Fruit fly (Drosophila melanogaster) whole organism, embryonic: Measurements from ENCODE around the gene CG6465.

Source experiments
- Adf1 ChIP-seq: fragments of 200-800 bp; sonication (Bioruptor generic); IDR thresholded peaks from 2 replicates; pipeline ENCODE4 v1.3.6; 2022; ENCODE audit warnings: missing biosample characterization, missing genetic modification characterization
- Atf-2 ChIP-seq: fragments of 200-800 bp; sonication (Bioruptor generic); optimal IDR thresholded peaks from 2 replicates; lab custom pipeline; 2016; ENCODE audit warnings: missing biosample characterization, missing genetic modification characterization
- BEAF-32 ChIP-seq: fragments of 200-800 bp; sonication (Bioruptor generic); optimal IDR thresholded peaks from 3 replicates; lab custom pipeline; 2017; ENCODE audit warnings: missing biosample characterization, missing genetic modification characterization, mild to moderate bottlenecking, moderate library complexity, missing genetic modification reagents
- Bdp1 ChIP-seq: fragments of 200-800 bp; sonication (Bioruptor generic); optimal IDR thresholded peaks from 3 replicates; lab custom pipeline; 2016; ENCODE audit warnings: missing biosample characterization, missing genetic modification characterization
- BtbVII ChIP-seq: fragments of 200-800 bp; sonication (Bioruptor generic); optimal IDR thresholded peaks from 3 replicates; lab custom pipeline; 2017; ENCODE audit warnings: missing biosample characterization, mild to moderate bottlenecking, missing genetic modification characterization
- CG10321 ChIP-seq: fragments of 200-800 bp; sonication (Bioruptor generic); IDR thresholded peaks from 2 replicates; pipeline ENCODE4 v1.3.6; 2022; ENCODE audit warnings: missing biosample characterization, missing genetic modification characterization
- CG10462 ChIP-seq: fragments of 200-800 bp; sonication (Bioruptor generic); optimal IDR thresholded peaks from 2 replicates; lab custom pipeline; 2016; ENCODE audit warnings: missing biosample characterization, missing genetic modification characterization
- CG11456 ChIP-seq: fragments of 200-800 bp; sonication (Bioruptor generic); IDR thresholded peaks from 3 replicates; pipeline ENCODE4 v1.3.6; 2022; ENCODE audit warnings: missing biosample characterization, missing genetic modification characterization
- CG12236 ChIP-seq: fragments of 200-800 bp; sonication (Bioruptor generic); optimal IDR thresholded peaks from 2 replicates; lab custom pipeline; 2016; ENCODE audit warnings: missing biosample characterization, missing genetic modification characterization
- CG12299 ChIP-seq: fragments of 200-800 bp; sonication (Bioruptor generic); optimal IDR thresholded peaks from 2 replicates; lab custom pipeline; 2018; ENCODE audit warnings: missing biosample characterization, mild to moderate bottlenecking, missing genetic modification characterization
- CG13287 ChIP-seq: fragments of 200-800 bp; sonication (Bioruptor generic); IDR thresholded peaks from 2 replicates; pipeline ENCODE4 v1.3.6; 2022; ENCODE audit warnings: missing biosample characterization, missing genetic modification characterization; ENCODE audit not compliant: partially characterized antibody
- CG14050 ChIP-seq: fragments of 200-800 bp; sonication (Bioruptor generic); IDR thresholded peaks from 3 replicates; pipeline ENCODE4 v1.3.6; 2022; ENCODE audit warnings: missing biosample characterization, missing genetic modification characterization
- CG14965 ChIP-seq: fragments of 200-800 bp; sonication (Bioruptor generic); optimal IDR thresholded peaks from 2 replicates; lab custom pipeline; 2016; ENCODE audit warnings: missing biosample characterization, missing genetic modification characterization, borderline replicate concordance
- CG15073 ChIP-seq: fragments of 200-800 bp; sonication (Bioruptor generic); optimal IDR thresholded peaks from 2 replicates; lab custom pipeline; 2016; ENCODE audit warnings: missing biosample characterization, missing genetic modification characterization
- CG1647 ChIP-seq: fragments of 200-800 bp; sonication (Bioruptor generic); optimal IDR thresholded peaks from 3 replicates; lab custom pipeline; 2016; ENCODE audit warnings: missing biosample characterization, missing genetic modification characterization
- CG17829 ChIP-seq: fragments of 200-800 bp; optimal IDR thresholded peaks from 2 replicates; lab custom pipeline; 2019; ENCODE audit warnings: missing biosample characterization, mild to moderate bottlenecking, missing genetic modification characterization, moderate library complexity
- CG18262 ChIP-seq: fragments of 200-800 bp; optimal IDR thresholded peaks from 3 replicates; lab custom pipeline; 2019; ENCODE audit warnings: missing biosample characterization, mild to moderate bottlenecking, missing genetic modification characterization, moderate library complexity
- CG18599 ChIP-seq: fragments of 200-800 bp; sonication (Bioruptor generic); optimal IDR thresholded peaks from 3 replicates; lab custom pipeline; 2017; ENCODE audit warnings: missing biosample characterization, missing genetic modification characterization, mild to moderate bottlenecking, moderate library complexity, missing genetic modification reagents
- CG33213 ChIP-seq: fragments of 200-800 bp; sonication (Bioruptor generic); optimal IDR thresholded peaks from 3 replicates; lab custom pipeline; 2016; ENCODE audit warnings: missing biosample characterization, missing genetic modification characterization
- CG6791 ChIP-seq: fragments of 200-800 bp; sonication (Bioruptor generic); IDR thresholded peaks from 3 replicates; pipeline ENCODE4 v1.3.6; 2022; ENCODE audit warnings: missing biosample characterization, missing genetic modification characterization; ENCODE audit not compliant: partially characterized antibody
- CG6854 ChIP-seq: fragments of 200-800 bp; sonication (Bioruptor generic); optimal IDR thresholded peaks from 3 replicates; lab custom pipeline; 2017; ENCODE audit warnings: missing biosample characterization, mild to moderate bottlenecking, missing genetic modification characterization
- CG8290 ChIP-seq, 3 experiments: fragments of 200-800 bp; sonication (Bioruptor generic); optimal IDR thresholded peaks; 2 replicates each; lab custom pipeline; 2016 to 2019; ENCODE audit warnings: missing biosample characterization in 3 of 3, missing genetic modification characterization in 3 of 3, mild to moderate bottlenecking in 2 of 3, moderate library complexity in 1 of 3
- CG8765 ChIP-seq: fragments of 200-800 bp; sonication (Bioruptor generic); IDR thresholded peaks from 2 replicates; pipeline ENCODE4 v1.3.6; 2022; ENCODE audit warnings: missing biosample characterization, missing genetic modification characterization
- CG9876 ChIP-seq: fragments of 200-800 bp; sonication (Bioruptor generic); optimal IDR thresholded peaks from 2 replicates; lab custom pipeline; 2016; ENCODE audit warnings: missing biosample characterization, missing genetic modification characterization
- D ChIP-seq, 2 experiments: fragments of 200-800 bp in 1 of 2; fragments of >200 bp in 1 of 2; sonication (Bioruptor generic) in 1 of 2; optimal IDR thresholded peaks; 2 replicates in 1 of 2; 3 replicates in 1 of 2; lab custom pipeline; 2017; ENCODE audit warnings: mild to moderate bottlenecking in 1 of 2, missing biosample characterization in 1 of 2, missing genetic modification characterization in 1 of 2, missing genetic modification reagents in 1 of 2
- Drgx ChIP-seq: fragments of 200-800 bp; sonication (Bioruptor generic); IDR thresholded peaks from 2 replicates; pipeline ENCODE4 v1.3.6; 2022; ENCODE audit warnings: missing biosample characterization, missing genetic modification characterization
- Gsc ChIP-seq: fragments of 200-800 bp; sonication (Bioruptor generic); IDR thresholded peaks from 2 replicates; pipeline ENCODE4 v1.3.6; 2022; ENCODE audit warnings: missing biosample characterization, missing genetic modification characterization
- HHEX ChIP-seq: fragments of 200-800 bp; sonication (Bioruptor generic); optimal IDR thresholded peaks from 3 replicates; lab custom pipeline; 2017; ENCODE audit warnings: missing biosample characterization, mild to moderate bottlenecking, missing genetic modification characterization, missing genetic modification reagents
- Hr78 ChIP-seq, 2 experiments: fragments of 200-800 bp in 1 of 2; fragments of >200 bp in 1 of 2; sonication (Bioruptor generic) in 1 of 2; optimal IDR thresholded peaks; 2 replicates each; lab custom pipeline; 2017 to 2019; ENCODE audit warnings: missing biosample characterization in 2 of 2, missing genetic modification characterization in 2 of 2, mild to moderate bottlenecking in 1 of 2, moderate library complexity in 1 of 2
- NFAT ChIP-seq: fragments of 200-800 bp; sonication (Bioruptor generic); IDR thresholded peaks from 2 replicates; pipeline ENCODE4 v1.3.6; 2022; ENCODE audit warnings: missing biosample characterization, missing genetic modification characterization
- Rfx ChIP-seq: fragments of 200-800 bp; sonication (Bioruptor generic); IDR thresholded peaks from 2 replicates; pipeline ENCODE4 v1.3.6; 2022; ENCODE audit warnings: missing biosample characterization, missing genetic modification characterization
- Scr ChIP-seq: fragments of 200-800 bp; sonication (Bioruptor generic); IDR thresholded peaks from 2 replicates; pipeline ENCODE4 v1.3.6; 2022; ENCODE audit warnings: missing biosample characterization, missing genetic modification characterization; ENCODE audit not compliant: partially characterized antibody
- ash1 ChIP-seq: fragments of 200-800 bp; sonication (Bioruptor generic); optimal IDR thresholded peaks from 2 replicates; lab custom pipeline; 2018; ENCODE audit warnings: missing biosample characterization, mild to moderate bottlenecking, missing genetic modification characterization
- cato ChIP-seq: fragments of 200-800 bp; sonication (Bioruptor generic); optimal IDR thresholded peaks from 2 replicates; lab custom pipeline; 2016; ENCODE audit warnings: missing biosample characterization, missing genetic modification characterization, borderline replicate concordance
- ci ChIP-seq: fragments of 200-800 bp; sonication (Bioruptor generic); IDR thresholded peaks from 3 replicates; pipeline ENCODE4 v1.3.6; 2022; ENCODE audit warnings: missing biosample characterization, missing genetic modification characterization
- esg ChIP-seq: fragments of 200-800 bp; sonication (Bioruptor generic); conservative IDR thresholded peaks from 2 replicates; pipeline ENCODE4 v1.3.6; 2022; ENCODE audit warnings: missing biosample characterization, missing genetic modification characterization
- gcm ChIP-seq: fragments of 200-800 bp; sonication (Bioruptor generic); optimal IDR thresholded peaks from 2 replicates; lab custom pipeline; 2019; ENCODE audit warnings: missing biosample characterization, mild to moderate bottlenecking, missing genetic modification characterization, moderate library complexity
- insv ChIP-seq, 2 experiments: fragments of 200-800 bp; sonication (Bioruptor generic); optimal IDR thresholded peaks; 3 replicates each; lab custom pipeline; 2016 to 2018; ENCODE audit warnings: missing biosample characterization in 2 of 2, missing genetic modification characterization in 2 of 2
- lbe ChIP-seq: fragments of 200-800 bp; sonication (Bioruptor generic); optimal IDR thresholded peaks from 2 replicates; lab custom pipeline; 2016; ENCODE audit warnings: missing biosample characterization, mild to moderate bottlenecking, missing genetic modification characterization
- lmd ChIP-seq: fragments of 200-800 bp; sonication (Bioruptor generic); IDR thresholded peaks from 2 replicates; pipeline ENCODE4 v1.3.6; 2022; ENCODE audit warnings: missing biosample characterization, missing genetic modification characterization
- maf-S ChIP-seq: fragments of 200-800 bp; sonication (Bioruptor generic); optimal IDR thresholded peaks from 2 replicates; lab custom pipeline; 2016; ENCODE audit warnings: missing biosample characterization, missing genetic modification characterization
- onecut ChIP-seq: fragments of 200-800 bp; sonication (Bioruptor generic); IDR thresholded peaks from 2 replicates; pipeline ENCODE4 v1.3.6; 2022; ENCODE audit warnings: missing biosample characterization, missing genetic modification characterization
- pnt ChIP-seq: fragments of 200-800 bp; sonication (Bioruptor generic); optimal IDR thresholded peaks from 3 replicates; lab custom pipeline; 2016; ENCODE audit warnings: missing biosample characterization, missing genetic modification characterization
- ssp ChIP-seq: fragments of 200-800 bp; sonication (Bioruptor generic); IDR thresholded peaks from 2 replicates; pipeline ENCODE4 v1.3.6; 2022; ENCODE audit warnings: missing biosample characterization, missing genetic modification characterization
- unpg ChIP-seq: fragments of 200-800 bp; sonication (Bioruptor generic); optimal IDR thresholded peaks from 3 replicates; lab custom pipeline; 2018; ENCODE audit warnings: missing biosample characterization, mild to moderate bottlenecking, missing genetic modification characterization, moderate library complexity
- zen2 ChIP-seq: fragments of 200-800 bp; sonication (Bioruptor generic); IDR thresholded peaks from 3 replicates; pipeline ENCODE4 v1.3.6; 2022; ENCODE audit warnings: missing biosample characterization, missing genetic modification characterization; ENCODE audit not compliant: partially characterized antibody
- zfh1 ChIP-seq: fragments of 200-800 bp; sonication (Bioruptor generic); IDR thresholded peaks from 3 replicates; pipeline ENCODE4 v1.3.6; 2022; ENCODE audit warnings: missing biosample characterization, missing genetic modification characterization

Gene CG6465

dm6 chr3R:10680825-10681681 lies 4.0 kb upstream of the CG6465 start, which contains the start of gene Phyhd1 (continued):
- TF ChIP-seq CG6791 (no peak), Bdp1 (GFP tag; lab: Kevin White, UChicago) (peak; percentile 84), CG12299 (peak; percentile 93), CG10321 (GFP tag; lab: Robert Waterston, UW) (peak; percentile 77), HHEX (GFP tag; lab: Kevin White, UChicago) (peak; percentile 88), CG18262 (peak; percentile 94), gcm (peak; percentile 93), BtbVII (GFP tag; lab: Kevin White, UChicago) (peak; percentile 94), Scr (no peak), maf-S (GFP tag; lab: Kevin White, UChicago) (peak; percentile 96), BEAF-32 (no peak), pnt (peak; percentile 96), CG1647 (GFP tag; lab: Kevin White, UChicago) (peak; percentile 94), CG17829 (peak; percentile 91), CG33213 (GFP tag; lab: Kevin White, UChicago) (peak; percentile 96), unpg (GFP tag; lab: Kevin White, UChicago) (peak; percentile 98), CG9876 (peak; percentile 87), CG10462 (GFP tag; lab: Kevin White, UChicago) (peak; percentile 88), CG15073 (GFP tag; lab: Kevin White, UChicago) (peak; percentile 75), NFAT (GFP tag; lab: Robert Waterston, UW) (peak; percentile 85), Hr78 (GFP tag; optimal IDR thresholded peaks at IDR 0.05; lab: Kevin White, UChicago) (peak in 1 of 2 experiments; percentile 87), zen2 (no peak), zfh1 (GFP tag; lab: Robert Waterston, UW) (peak; percentile 96), esg (GFP tag; lab: Robert Waterston, UW) (peak; percentile 94), lbe (GFP tag; lab: Kevin White, UChicago) (peak; percentile 70), ci (GFP tag; lab: Robert Waterston, UW) (peak; percentile 97), CG14050 (GFP tag; lab: Robert Waterston, UW) (peak; percentile 92), CG18599 (peak; percentile 95), Adf1 (GFP tag; lab: Robert Waterston, UW) (peak; percentile 76), ash1 (GFP tag; lab: Kevin White, UChicago) (peak; percentile 8), Gsc (GFP tag; lab: Robert Waterston, UW) (peak; percentile 60), Atf-2 (GFP tag; lab: Kevin White, UChicago) (peak; percentile 96), CG6854 (GFP tag; lab: Kevin White, UChicago) (peak; percentile 85), ssp (peak; percentile 82), CG11456 (peak; percentile 94), CG8290 (GFP tag; optimal IDR thresholded peaks at IDR 0.05; lab: Kevin White, UChicago) (peak; percentile 69), CG8290 (tag; optimal IDR thresholded peaks at IDR 0.05; lab: Kevin White, UChicago) (peak; percentile 56 to 95), CG8765 (GFP tag; lab: Robert Waterston, UW) (peak; percentile 79), D (optimal IDR thresholded peaks at IDR 0.05; lab: Kevin White, UChicago) (no peak), D (GFP tag; optimal IDR thresholded peaks at IDR 0.05; lab: Kevin White, UChicago) (peak; percentile 88), onecut (GFP tag; lab: Robert Waterston, UW) (peak; percentile 90), CG12236 (peak; percentile 91), cato (peak; percentile 90), insv (GFP tag; optimal IDR thresholded peaks at IDR 0.05; lab: Kevin White, UChicago) (peak; percentile 14 to 34), Rfx (GFP tag; lab: Robert Waterston, UW) (peak; percentile 96), CG14965 (GFP tag; lab: Kevin White, UChicago) (peak; percentile 79), lmd (GFP tag; lab: Robert Waterston, UW) (peak; percentile 97), CG13287 (GFP tag; lab: Robert Waterston, UW) (no peak), Drgx (peak; percentile 86)
